Fruit fly (Drosophila melanogaster) whole organism, embryonic: ENCODE results near the gene CG43750.

Experiments
- CG10209 ChIP-seq: fragments of 200-800 bp; sonication (Bioruptor generic); optimal IDR thresholded peaks from 3 replicates; lab custom pipeline; 2017; ENCODE audit warnings: missing biosample characterization, mild to moderate bottlenecking, missing genetic modification characterization, missing genetic modification reagents
- CG1024 ChIP-seq: fragments of 200-800 bp; sonication (Bioruptor generic); IDR thresholded peaks from 2 replicates; pipeline ENCODE4 v1.3.6; 2022; ENCODE audit warnings: missing biosample characterization, missing genetic modification characterization
- CG10979 ChIP-seq: fragments of 200-800 bp; sonication (Bioruptor generic); optimal IDR thresholded peaks from 2 replicates; lab custom pipeline; 2018; ENCODE audit warnings: missing biosample characterization, mild to moderate bottlenecking, missing genetic modification characterization, moderate library complexity
- CG11085 ChIP-seq: fragments of 200-800 bp; sonication (Bioruptor generic); IDR thresholded peaks from 2 replicates; pipeline ENCODE4 v1.3.6; 2022; ENCODE audit warnings: missing biosample characterization, missing genetic modification characterization
- CG11247 ChIP-seq: fragments of 200-800 bp; sonication (Bioruptor generic); IDR thresholded peaks from 2 replicates; pipeline ENCODE4 v1.3.6; 2022; ENCODE audit warnings: missing biosample characterization, missing genetic modification characterization
- CG13123 ChIP-seq: fragments of 200-800 bp; sonication (Bioruptor generic); optimal IDR thresholded peaks from 2 replicates; lab custom pipeline; 2016; ENCODE audit warnings: missing biosample characterization, missing genetic modification characterization
- CG14050 ChIP-seq: fragments of 200-800 bp; sonication (Bioruptor generic); IDR thresholded peaks from 3 replicates; pipeline ENCODE4 v1.3.6; 2022; ENCODE audit warnings: missing biosample characterization, missing genetic modification characterization
- CG15514 ChIP-seq: fragments of 200-800 bp; sonication (Bioruptor generic); optimal IDR thresholded peaks from 3 replicates; lab custom pipeline; 2017; ENCODE audit warnings: missing biosample characterization, missing genetic modification characterization, mild to moderate bottlenecking, moderate library complexity, missing genetic modification reagents
- CG17802 ChIP-seq: fragments of 200-800 bp; sonication (Bioruptor generic); optimal IDR thresholded peaks from 2 replicates; lab custom pipeline; 2018; ENCODE audit warnings: missing biosample characterization, mild to moderate bottlenecking, missing genetic modification characterization, moderate library complexity
- CG31441 ChIP-seq: fragments of 200-800 bp; sonication (Bioruptor generic); IDR thresholded peaks from 2 replicates; pipeline ENCODE4 v1.3.6; 2022; ENCODE audit warnings: missing biosample characterization, missing genetic modification characterization
- CG3847 ChIP-seq: fragments of 200-800 bp; sonication (Bioruptor generic); IDR thresholded peaks from 2 replicates; pipeline ENCODE4 v1.3.6; 2022; ENCODE audit warnings: missing biosample characterization, missing genetic modification characterization
- CG4282 ChIP-seq: fragments of 200-800 bp; sonication (Bioruptor generic); optimal IDR thresholded peaks from 2 replicates; lab custom pipeline; 2016; ENCODE audit warnings: missing biosample characterization, missing genetic modification characterization
- CG4707 ChIP-seq: fragments of 200-800 bp; sonication (Bioruptor generic); optimal IDR thresholded peaks from 2 replicates; lab custom pipeline; 2018; ENCODE audit warnings: missing biosample characterization, mild to moderate bottlenecking, missing genetic modification characterization, moderate library complexity
- CG6654 ChIP-seq: fragments of 200-800 bp; sonication (Bioruptor generic); optimal IDR thresholded peaks from 2 replicates; lab custom pipeline; 2017; ENCODE audit warnings: missing biosample characterization, mild to moderate bottlenecking, missing genetic modification characterization
- CG7372 ChIP-seq: fragments of 200-800 bp; sonication (Bioruptor generic); IDR thresholded peaks from 2 replicates; pipeline ENCODE4 v1.3.6; 2022; ENCODE audit warnings: missing biosample characterization, missing genetic modification characterization
- CG7745 ChIP-seq: fragments of 200-800 bp; sonication (Bioruptor generic); optimal IDR thresholded peaks from 2 replicates; lab custom pipeline; 2018; ENCODE audit warnings: missing biosample characterization, mild to moderate bottlenecking, missing genetic modification characterization, moderate library complexity
- CG7928 ChIP-seq: fragments of 200-800 bp; sonication (Bioruptor generic); optimal IDR thresholded peaks from 2 replicates; lab custom pipeline; 2017; ENCODE audit warnings: missing biosample characterization, mild to moderate bottlenecking, missing genetic modification characterization
- CG8089 ChIP-seq: fragments of 200-800 bp; sonication (Bioruptor generic); optimal IDR thresholded peaks from 3 replicates; lab custom pipeline; 2016; ENCODE audit warnings: missing biosample characterization, missing genetic modification characterization
- CG8388 ChIP-seq: fragments of 200-800 bp; sonication (Bioruptor generic); optimal IDR thresholded peaks from 2 replicates; lab custom pipeline; 2019; ENCODE audit warnings: missing biosample characterization, mild to moderate bottlenecking, missing genetic modification characterization, moderate library complexity
- CG8478 ChIP-seq: fragments of >200 bp; optimal IDR thresholded peaks from 2 replicates; lab custom pipeline; 2018
- CG9609 ChIP-seq: fragments of 200-800 bp; sonication (Bioruptor generic); optimal IDR thresholded peaks from 3 replicates; lab custom pipeline; 2016; ENCODE audit warnings: missing biosample characterization, missing genetic modification characterization
- CHES-1-like ChIP-seq: fragments of 200-800 bp; sonication (Bioruptor generic); optimal IDR thresholded peaks from 2 replicates; lab custom pipeline; 2016; ENCODE audit warnings: missing biosample characterization, missing genetic modification characterization
- CoRest ChIP-seq: fragments of 200-800 bp; sonication (Bioruptor generic); optimal IDR thresholded peaks from 3 replicates; lab custom pipeline; 2018; ENCODE audit warnings: missing biosample characterization, mild to moderate bottlenecking, missing genetic modification characterization, moderate library complexity
- Dfd ChIP-seq, 2 experiments: fragments of >200 bp; optimal IDR thresholded peaks; 2 replicates each; lab custom pipeline; 2017; ENCODE audit warnings: missing biosample characterization in 2 of 2, missing genetic modification characterization in 2 of 2
- Dref ChIP-seq: fragments of 200-800 bp; sonication (Bioruptor generic); IDR thresholded peaks from 2 replicates; pipeline ENCODE4 v1.3.6; 2022; ENCODE audit warnings: missing biosample characterization, missing genetic modification characterization
- ERR ChIP-seq: fragments of 200-800 bp; sonication (Bioruptor generic); optimal IDR thresholded peaks from 2 replicates; lab custom pipeline; 2016; ENCODE audit warnings: missing biosample characterization, missing genetic modification characterization
- Ets65A ChIP-seq: fragments of 200-800 bp; sonication (Bioruptor generic); peaks from one replicate; lab custom pipeline; 2016; ENCODE audit warnings: missing biosample characterization, missing genetic modification characterization
- Gsc ChIP-seq: fragments of 200-800 bp; sonication (Bioruptor generic); IDR thresholded peaks from 2 replicates; pipeline ENCODE4 v1.3.6; 2022; ENCODE audit warnings: missing biosample characterization, missing genetic modification characterization
- Hr51 ChIP-seq, 2 experiments: fragments of 200-800 bp; sonication (Bioruptor generic); optimal IDR thresholded peaks; 2 replicates in 1 of 2; 3 replicates in 1 of 2; lab custom pipeline; 2016 to 2018; ENCODE audit warnings: missing biosample characterization in 2 of 2, missing genetic modification characterization in 2 of 2, mild to moderate bottlenecking in 1 of 2, moderate library complexity in 1 of 2
- NC2α ChIP-seq: fragments of 200-800 bp; sonication (Bioruptor generic); optimal IDR thresholded peaks from 2 replicates; lab custom pipeline; 2016; ENCODE audit warnings: missing biosample characterization, missing genetic modification characterization
- PHDP ChIP-seq: fragments of 200-800 bp; sonication (Bioruptor generic); optimal IDR thresholded peaks from 3 replicates; lab custom pipeline; 2018; ENCODE audit warnings: missing biosample characterization, mild to moderate bottlenecking, missing genetic modification characterization, moderate library complexity
- Scr ChIP-seq: fragments of 200-800 bp; sonication (Bioruptor generic); IDR thresholded peaks from 2 replicates; pipeline ENCODE4 v1.3.6; 2022; ENCODE audit warnings: missing biosample characterization, missing genetic modification characterization; ENCODE audit not compliant: partially characterized antibody
- Sox102F ChIP-seq: fragments of 200-800 bp; sonication (Bioruptor generic); optimal IDR thresholded peaks from 2 replicates; lab custom pipeline; 2018; ENCODE audit warnings: missing biosample characterization, mild to moderate bottlenecking, missing genetic modification characterization, moderate library complexity
- Taf1 ChIP-seq: fragments of 200-800 bp; sonication (Bioruptor generic); IDR thresholded peaks from 2 replicates; pipeline ENCODE4 v1.3.6; 2022; ENCODE audit warnings: missing biosample characterization, missing genetic modification characterization
- disco-r ChIP-seq: fragments of 200-800 bp; sonication (Bioruptor generic); optimal IDR thresholded peaks from 2 replicates; lab custom pipeline; 2016; ENCODE audit warnings: missing biosample characterization, missing genetic modification characterization
- gce ChIP-seq: fragments of 200-800 bp; sonication (Bioruptor generic); IDR thresholded peaks from 3 replicates; pipeline ENCODE4 v1.3.6; 2022; ENCODE audit warnings: missing biosample characterization, missing genetic modification characterization
- gfzf ChIP-seq: fragments of 200-800 bp; sonication (Bioruptor generic); optimal IDR thresholded peaks from 2 replicates; lab custom pipeline; 2016; ENCODE audit warnings: missing biosample characterization, mild to moderate bottlenecking, missing genetic modification characterization, moderate library complexity
- grau ChIP-seq: fragments of 200-800 bp; optimal IDR thresholded peaks from 3 replicates; lab custom pipeline; 2019; ENCODE audit warnings: missing biosample characterization, mild to moderate bottlenecking, missing genetic modification characterization, moderate library complexity
- her ChIP-seq: fragments of 200-800 bp; sonication (Bioruptor generic); optimal IDR thresholded peaks from 2 replicates; lab custom pipeline; 2016; ENCODE audit warnings: missing biosample characterization, missing genetic modification characterization
- inv ChIP-seq: fragments of 200-800 bp; sonication (Bioruptor generic); IDR thresholded peaks from 2 replicates; pipeline ENCODE4 v1.3.6; 2022; ENCODE audit warnings: missing biosample characterization, missing genetic modification characterization; ENCODE audit not compliant: partially characterized antibody
- lbe ChIP-seq: fragments of 200-800 bp; sonication (Bioruptor generic); optimal IDR thresholded peaks from 2 replicates; lab custom pipeline; 2016; ENCODE audit warnings: missing biosample characterization, mild to moderate bottlenecking, missing genetic modification characterization
- lilli ChIP-seq: fragments of 200-800 bp; sonication (Bioruptor generic); optimal IDR thresholded peaks from 3 replicates; lab custom pipeline; 2016; ENCODE audit warnings: missing biosample characterization, missing genetic modification characterization
- mam ChIP-seq: fragments of 200-800 bp; sonication (Bioruptor generic); optimal IDR thresholded peaks from 3 replicates; lab custom pipeline; 2016; ENCODE audit warnings: missing biosample characterization, missing genetic modification characterization
- phol ChIP-seq: fragments of 200-800 bp; sonication (Bioruptor generic); optimal IDR thresholded peaks from 3 replicates; lab custom pipeline; 2018; ENCODE audit warnings: missing biosample characterization, mild to moderate bottlenecking, missing genetic modification characterization, moderate library complexity
- ro ChIP-seq: fragments of 200-800 bp; sonication (Bioruptor generic); IDR thresholded peaks from 2 replicates; pipeline ENCODE4 v1.3.6; 2022; ENCODE audit warnings: missing biosample characterization, missing genetic modification characterization
- sens-2 ChIP-seq: fragments of 200-800 bp; sonication (Bioruptor generic); IDR thresholded peaks from 2 replicates; pipeline ENCODE4 v1.3.6; 2022; ENCODE audit warnings: missing biosample characterization, missing genetic modification characterization
- tin ChIP-seq: fragments of 200-800 bp; sonication (Bioruptor generic); optimal IDR thresholded peaks from 3 replicates; lab custom pipeline; 2016; ENCODE audit warnings: missing biosample characterization, missing genetic modification characterization
- tup ChIP-seq: fragments of 200-800 bp; sonication (Bioruptor generic); optimal IDR thresholded peaks from 2 replicates; lab custom pipeline; 2016; ENCODE audit warnings: missing biosample characterization, mild to moderate bottlenecking, missing genetic modification characterization, moderate library complexity
- vnd ChIP-seq: fragments of 200-800 bp; sonication (Bioruptor generic); IDR thresholded peaks from 3 replicates; pipeline ENCODE4 v1.3.6; 2022; ENCODE audit warnings: missing biosample characterization, missing genetic modification characterization; ENCODE audit not compliant: partially characterized antibody

Gene CG43750

dm6 chr2L:2375655-2376417, 14.7 kb downstream of the CG43750 start, which contains the start of gene Atxn7 (continued):
- TF ChIP-seq Gsc (GFP tag; lab: Robert Waterston, UW) (no peak), mam (GFP tag; lab: Kevin White, UChicago) (peak; percentile 15), CG15514 (GFP tag; lab: Kevin White, UChicago) (peak; percentile 51), her (GFP tag; lab: Kevin White, UChicago) (no peak), Dfd (GFP tag; optimal IDR thresholded peaks at IDR 0.05; lab: Kevin White, UChicago) (no peak), CG13123 (GFP tag; lab: Kevin White, UChicago) (no peak), CG3847 (GFP tag; lab: Robert Waterston, UW) (peak; percentile 36; the same call in 1 of the 2 replicates), NC2α (GFP tag; lab: Kevin White, UChicago) (peak; percentile 47), CG7372 (GFP tag; lab: Robert Waterston, UW) (no peak), disco-r (peak; percentile 33), CG7745 (tag; lab: Kevin White, UChicago) (peak; percentile 99), CG10209 (peak; percentile 68), CoRest (tag; lab: Kevin White, UChicago) (peak; percentile 67), CG31441 (GFP tag; lab: Robert Waterston, UW) (peak; percentile 57), CG11085 (GFP tag; lab: Robert Waterston, UW) (no peak), CG17802 (tag; lab: Kevin White, UChicago) (peak; percentile 17), lbe (peak; percentile 73), CG6654 (GFP tag; lab: Kevin White, UChicago) (peak; percentile 23), CG4707 (GFP tag; lab: Kevin White, UChicago) (peak; percentile 75), Ets65A (GFP tag; lab: Kevin White, UChicago) (peak; percentile 91), Hr51 (GFP tag; optimal IDR thresholded peaks at IDR 0.05; lab: Kevin White, UChicago) (peak; percentile 45 to 67), tup (GFP tag; lab: Kevin White, UChicago) (no peak), Scr (GFP tag; lab: Robert Waterston, UW) (peak; percentile 96), Dref (peak; percentile 87), phol (tag; lab: Kevin White, UChicago) (peak; percentile 68), CG8478 (lab: Kevin White, UChicago) (peak; percentile 89), PHDP (tag; lab: Kevin White, UChicago) (peak; percentile 79), CHES-1-like (GFP tag; lab: Kevin White, UChicago) (peak; percentile 52), ro (GFP tag; lab: Robert Waterston, UW) (no peak), CG4282 (GFP tag; lab: Kevin White, UChicago) (peak; percentile 42), ERR (GFP tag; lab: Kevin White, UChicago) (peak; percentile 16), CG11247 (GFP tag; lab: Robert Waterston, UW) (peak; percentile 54), gfzf (GFP tag; lab: Kevin White, UChicago) (peak; percentile 27), CG8089 (GFP tag; lab: Kevin White, UChicago) (peak; percentile 69), grau (tag; lab: Kevin White, UChicago) (peak; percentile 70), sens-2 (GFP tag; lab: Robert Waterston, UW) (peak; percentile 50; the same call in 1 of the 2 replicates), lilli (peak; percentile 63), CG10979 (tag; lab: Kevin White, UChicago) (peak; percentile 45), CG1024 (GFP tag; lab: Robert Waterston, UW) (0 out of 2 replicates have a peak, but pooled peaks have one; percentile 21), tin (GFP tag; lab: Kevin White, UChicago) (peak; percentile 44), CG8388 (GFP tag; lab: Kevin White, UChicago) (peak; percentile 53), CG7928 (GFP tag; lab: Kevin White, UChicago) (no peak), gce (GFP tag; lab: Robert Waterston, UW) (no peak), Sox102F (GFP tag; lab: Kevin White, UChicago) (peak; percentile 40), CG9609 (GFP tag; lab: Kevin White, UChicago) (peak; percentile 42), vnd (GFP tag; lab: Robert Waterston, UW) (peak; percentile 83), CG14050 (GFP tag; lab: Robert Waterston, UW) (peak; percentile 55; the same call in 2 of the 3 replicates), inv (GFP tag; lab: Robert Waterston, UW) (peak; percentile 93), Taf1 (GFP tag; lab: Robert Waterston, UW) (no peak)
